Fruit fly (Drosophila melanogaster) whole organism, adult: ENCODE measurements around the gene COX7A.
A peak's percentile ranks its signal among the peaks of the same experiment; 100 is the strongest.

ENCODE experiments used
- CG11617 ChIP-seq: fragments of 200-800 bp; sonication (Bioruptor generic); optimal IDR thresholded peaks from 2 replicates; lab custom pipeline; 2017; ENCODE audit warnings: mild to moderate bottlenecking, missing biosample characterization, missing genetic modification reagents, missing genetic modification characterization
- CG12768 ChIP-seq: fragments of 200-800 bp; sonication (Bioruptor generic); optimal IDR thresholded peaks from 2 replicates; lab custom pipeline; 2017; ENCODE audit warnings: missing biosample characterization, missing genetic modification characterization, mild to moderate bottlenecking, moderate library complexity, missing genetic modification reagents
- CG14711 ChIP-seq: fragments of 200-800 bp; sonication (Bioruptor generic); optimal IDR thresholded peaks from 2 replicates; lab custom pipeline; 2018; ENCODE audit warnings: missing biosample characterization, mild to moderate bottlenecking, missing genetic modification characterization, moderate library complexity
- CG1620 ChIP-seq: fragments of 200-800 bp; sonication (Bioruptor generic); optimal IDR thresholded peaks from 2 replicates; lab custom pipeline; 2016; ENCODE audit warnings: missing biosample characterization, missing genetic modification characterization
- CG33017 ChIP-seq: fragments of 200-800 bp; sonication (Bioruptor generic); optimal IDR thresholded peaks from 2 replicates; lab custom pipeline; 2018; ENCODE audit warnings: missing biosample characterization, mild to moderate bottlenecking, missing genetic modification characterization, moderate library complexity
- CG5204 ChIP-seq: fragments of 200-800 bp; sonication (Bioruptor generic); optimal IDR thresholded peaks from 2 replicates; lab custom pipeline; 2016; ENCODE audit warnings: missing biosample characterization, missing genetic modification characterization
- CG7045 ChIP-seq: fragments of 200-800 bp; sonication (Bioruptor generic); optimal IDR thresholded peaks from 2 replicates; lab custom pipeline; 2017; ENCODE audit warnings: missing biosample characterization, mild to moderate bottlenecking, missing genetic modification characterization
- CG7101 ChIP-seq: fragments of 200-800 bp; sonication (Bioruptor generic); optimal IDR thresholded peaks from 2 replicates; lab custom pipeline; 2018; ENCODE audit warnings: missing biosample characterization, mild to moderate bottlenecking, missing genetic modification characterization, moderate library complexity
- Clk ChIP-seq: fragments of 200-800 bp; sonication (Bioruptor generic); optimal IDR thresholded peaks from 2 replicates; lab custom pipeline; 2017; ENCODE audit warnings: missing biosample characterization, missing genetic modification characterization
- Crg-1 ChIP-seq: fragments of 200-800 bp; sonication (Bioruptor generic); optimal IDR thresholded peaks from 2 replicates; lab custom pipeline; 2016; ENCODE audit warnings: missing biosample characterization, missing genetic modification characterization
- Hr96 ChIP-seq: fragments of 200-800 bp; sonication (Bioruptor generic); optimal IDR thresholded peaks from 2 replicates; lab custom pipeline; 2016; ENCODE audit warnings: missing biosample characterization, missing genetic modification characterization
- Mnt ChIP-seq: fragments of 200-800 bp; sonication (Bioruptor generic); optimal IDR thresholded peaks from 2 replicates; lab custom pipeline; 2016; ENCODE audit warnings: missing biosample characterization, mild to moderate bottlenecking, missing genetic modification characterization
- bab1 ChIP-seq: fragments of 200-800 bp; sonication (Bioruptor generic); optimal IDR thresholded peaks from 3 replicates; lab custom pipeline; 2019; ENCODE audit warnings: missing biosample characterization, mild to moderate bottlenecking, missing genetic modification characterization, moderate library complexity
- cic ChIP-seq: fragments of 200-800 bp; sonication (Bioruptor generic); optimal IDR thresholded peaks from 2 replicates; lab custom pipeline; 2017; ENCODE audit warnings: missing biosample characterization, mild to moderate bottlenecking, missing genetic modification characterization, moderate library complexity
- cnc ChIP-seq, 2 experiments: fragments of >200 bp; optimal IDR thresholded peaks; 2 replicates each; lab custom pipeline; 2017
- kay ChIP-seq: fragments of 200-800 bp; sonication (Bioruptor generic); peaks from one replicate; lab custom pipeline; 2016; ENCODE audit warnings: missing biosample characterization, missing genetic modification characterization, borderline replicate concordance
- ovo ChIP-seq: fragments of 200-800 bp; sonication (Bioruptor generic); optimal IDR thresholded peaks from 2 replicates; lab custom pipeline; 2016; ENCODE audit warnings: missing biosample characterization, missing genetic modification characterization
- pad ChIP-seq: fragments of 200-800 bp; sonication (Bioruptor generic); optimal IDR thresholded peaks from 3 replicates; lab custom pipeline; 2017; ENCODE audit warnings: missing biosample characterization, missing genetic modification characterization, mild to moderate bottlenecking, moderate library complexity, missing genetic modification reagents
- tj ChIP-seq: fragments of 200-800 bp; sonication (Bioruptor generic); optimal IDR thresholded peaks from 3 replicates; lab custom pipeline; 2017; ENCODE audit warnings: missing biosample characterization, mild to moderate bottlenecking, missing genetic modification characterization, moderate library complexity
- toe ChIP-seq: fragments of 200-800 bp; sonication (Bioruptor generic); optimal IDR thresholded peaks from 2 replicates; lab custom pipeline; 2016; ENCODE audit warnings: missing biosample characterization, missing genetic modification characterization

COX7A gene

dm6 chr3R:8300928-8301752 is 39.7 kb downstream of the COX7A start, which contains the start of the genes CG9626 and mRpL1:
Gene CG9626, minus strand, starts transcription at chr3R:8300978.
Gene mRpL1, plus strand, starts transcription at chr3R:8301440.
- peak; percentile 8 for TF ChIP-seq CG7101
- TF ChIP-seq tj (GFP tag; lab: Kevin White, UChicago): no peak
- no peak for TF ChIP-seq Crg-1 (GFP tag; lab: Kevin White, UChicago)
- TF ChIP-seq bab1 (GFP tag; lab: Kevin White, UChicago): peak; percentile 34
- no peak for TF ChIP-seq CG12768 (GFP tag; lab: Kevin White, UChicago)
- peak; percentile 50 for TF ChIP-seq Mnt (GFP tag; lab: Kevin White, UChicago)
- TF ChIP-seq CG33017 (tag; lab: Kevin White, UChicago): no peak
- no peak for TF ChIP-seq CG14711 (tag; lab: Kevin White, UChicago)
- peak; percentile 0 for TF ChIP-seq CG11617 (GFP tag; lab: Kevin White, UChicago)
- TF ChIP-seq cnc (optimal IDR thresholded peaks at IDR 0.05; lab: Kevin White, UChicago): no peak
- no peak for TF ChIP-seq CG1620 (GFP tag; lab: Kevin White, UChicago)
- no peak for TF ChIP-seq Hr96 (GFP tag; lab: Kevin White, UChicago)
- peak; percentile 73 for TF ChIP-seq kay (GFP tag; lab: Kevin White, UChicago)
- TF ChIP-seq CG5204 (GFP tag; lab: Kevin White, UChicago): no peak
- TF ChIP-seq Clk (GFP tag; lab: Kevin White, UChicago): no peak
- TF ChIP-seq toe (GFP tag; lab: Kevin White, UChicago): no peak
- no peak for TF ChIP-seq ovo (GFP tag; lab: Kevin White, UChicago)
- no peak for TF ChIP-seq cic (GFP tag; lab: Kevin White, UChicago)
- no peak for TF ChIP-seq CG7045 (GFP tag; lab: Kevin White, UChicago)
- TF ChIP-seq pad: peak; percentile 19

- TF ChIP-seq toe (GFP tag; lab: Kevin White, UChicago) (no peak), tj (GFP tag; lab: Kevin White, UChicago) (no peak), kay (GFP tag; lab: Kevin White, UChicago) (no peak), pad (no peak), Clk (GFP tag; lab: Kevin White, UChicago) (no peak), bab1 (GFP tag; lab: Kevin White, UChicago) (no peak), CG7101 (no peak), CG12768 (GFP tag; lab: Kevin White, UChicago) (no peak), ovo (GFP tag; lab: Kevin White, UChicago) (no peak), CG33017 (tag; lab: Kevin White, UChicago) (no peak), CG7045 (GFP tag; lab: Kevin White, UChicago) (no peak), Hr96 (GFP tag; lab: Kevin White, UChicago) (no peak), Mnt (GFP tag; lab: Kevin White, UChicago) (no peak), Crg-1 (GFP tag; lab: Kevin White, UChicago) (no peak)
Observed at dm6 chr3R:8292034-8292433, 48.8 kb downstream of the COX7A start, which contains the start of gene CG31463. Gene CG31463, plus strand, starts transcription at chr3R:8292335.

- no peak for TF ChIP-seq tj (GFP tag; lab: Kevin White, UChicago)
- TF ChIP-seq CG11617 (GFP tag; lab: Kevin White, UChicago): no peak
Observed at dm6 chr3R:8290940-8291339, 49.9 kb downstream of the COX7A start, which contains the start of gene CG31464. Gene CG31464, plus strand, starts transcription at chr3R:8291240.

- TF ChIP-seq toe (GFP tag; lab: Kevin White, UChicago): no peak
- TF ChIP-seq pad: no peak
- no peak for TF ChIP-seq bab1 (GFP tag; lab: Kevin White, UChicago)
- no peak for TF ChIP-seq cnc (optimal IDR thresholded peaks at IDR 0.05; lab: Kevin White, UChicago)
- TF ChIP-seq ovo (GFP tag; lab: Kevin White, UChicago): no peak
- TF ChIP-seq CG5204 (GFP tag; lab: Kevin White, UChicago): no peak
- TF ChIP-seq CG11617 (GFP tag; lab: Kevin White, UChicago): no peak
- TF ChIP-seq cic (GFP tag; lab: Kevin White, UChicago): no peak
- TF ChIP-seq CG7045 (GFP tag; lab: Kevin White, UChicago): no peak
- no peak for TF ChIP-seq Crg-1 (GFP tag; lab: Kevin White, UChicago)
- no peak for TF ChIP-seq CG14711 (tag; lab: Kevin White, UChicago)
- no peak for TF ChIP-seq Hr96 (GFP tag; lab: Kevin White, UChicago)
- no peak for TF ChIP-seq Mnt (GFP tag; lab: Kevin White, UChicago)
- TF ChIP-seq CG7101: no peak
- TF ChIP-seq CG1620 (GFP tag; lab: Kevin White, UChicago): no peak
- TF ChIP-seq CG12768 (GFP tag; lab: Kevin White, UChicago): no peak
- no peak for TF ChIP-seq tj (GFP tag; lab: Kevin White, UChicago)
- no peak for TF ChIP-seq Clk (GFP tag; lab: Kevin White, UChicago)
Observed at dm6 chr3R:8290478-8290877, 50.4 kb downstream of the COX7A start, which contains the start of gene CG11672. Gene CG11672, minus strand, starts transcription at chr3R:8290578.
